Worm (Caenorhabditis elegans) whole organism, L4/young adult: Measurements from ENCODE around the gene ctsa-4.2.

Experiments used
- W03F9.2 ChIP-seq: fragments of 150-350 bp; optimal IDR thresholded peaks from 2 replicates; lab custom pipeline; 2014; ENCODE audit warnings: missing biosample characterization, missing genetic modification characterization
- dao-5 ChIP-seq: sonication (generic microtip); optimal IDR thresholded peaks from 2 replicates; lab custom pipeline; 2016; ENCODE audit warnings: missing genotype, missing genetic modification characterization, moderate library complexity, missing compliant biosample characterization
- him-1 ChIP-seq: sonication (generic microtip); optimal IDR thresholded peaks from 2 replicates; lab custom pipeline; 2016; ENCODE audit warnings: missing genotype, missing genetic modification reagents, missing genetic modification characterization, missing compliant biosample characterization

- no peak for TF ChIP-seq W03F9.2 (tag; lab: Kevin White, UChicago)
- TF ChIP-seq dao-5 (tag; lab: Kevin White, UChicago) = no peak
- TF ChIP-seq him-1 (tag; lab: Kevin White, UChicago) = no peak
These were observed 33.0 kb downstream of the ctsa-4.2 start for ce11 chrIII:6645305-6645704.
